Fruit fly (Drosophila melanogaster): ENCODE data around the gene nub.

Gene nub

dm6 chr2L:12546966-12547365 lies 40.5 kb upstream of the nub start:
- TF ChIP-seq CTCF (GFP tag; optimal IDR thresholded peaks at IDR 0.05) (peak; percentile 77), lilli (GFP tag; optimal IDR thresholded peaks at IDR 0.05) (no peak), Myb (GFP tag; optimal IDR thresholded peaks at IDR 0.05) (peak; percentile 20), CG3847 (GFP tag; IDR thresholded peaks at IDR 0.05) (no peak), pita (GFP tag; optimal IDR thresholded peaks at IDR 0.05) (peak; percentile 72), Bgb (GFP tag; IDR thresholded peaks at IDR 0.05; ENCODE audit: partially characterized antibody) (no peak), CG17385 (GFP tag; optimal IDR thresholded peaks at IDR 0.05) (no peak), CG13123 (GFP tag; optimal IDR thresholded peaks at IDR 0.05) (no peak), pan (optimal IDR thresholded peaks at IDR 0.05) (no peak), pan (GFP tag; optimal IDR thresholded peaks at IDR 0.05 in 1 of 2, IDR thresholded peaks at IDR 0.05 in 1 of 2) (no peak), CG7987 (GFP tag; optimal IDR thresholded peaks at IDR 0.05) (no peak)

- TF ChIP-seq CG2712 (tag; optimal IDR thresholded peaks at IDR 0.05) (peak; percentile 48), crol (GFP tag; IDR thresholded peaks at IDR 0.05) (no peak), Antp (GFP tag; optimal IDR thresholded peaks at IDR 0.05) (no peak), CG8388 (GFP tag; optimal IDR thresholded peaks at IDR 0.05) (peak; percentile 0), CG18599 (GFP tag; optimal IDR thresholded peaks at IDR 0.05) (peak; percentile 28), CG7839 (tag; optimal IDR thresholded peaks at IDR 0.05) (peak; percentile 24), CG15601 (tag; optimal IDR thresholded peaks at IDR 0.05) (peak; percentile 8), Blimp-1 (GFP tag; optimal IDR thresholded peaks at IDR 0.05) (peak; percentile 45), mam (GFP tag; optimal IDR thresholded peaks at IDR 0.05) (no peak), ase (GFP tag; IDR thresholded peaks at IDR 0.05) (no peak), psq (GFP tag; optimal IDR thresholded peaks at IDR 0.05) (no peak), CG34422 (GFP tag; IDR thresholded peaks at IDR 0.05) (no peak), abd-A (tag; optimal IDR thresholded peaks at IDR 0.05) (no peak), CG12071 (GFP tag; optimal IDR thresholded peaks at IDR 0.05) (no peak), ken (GFP tag; IDR thresholded peaks at IDR 0.05) (no peak), az2 (GFP tag; optimal IDR thresholded peaks at IDR 0.05) (peak; percentile 10), caup (GFP tag; optimal IDR thresholded peaks at IDR 0.05; ENCODE audit: severe bottlenecking) (no peak), CG2129 (GFP tag; IDR thresholded peaks at IDR 0.05; ENCODE audit: partially characterized antibody) (no peak), Oli (tag; optimal IDR thresholded peaks at IDR 0.05) (peak; percentile 49), wor (GFP tag; IDR thresholded peaks at IDR 0.05) (0 out of 2 replicates have a peak, but pooled peaks have one; percentile 21), CG6254 (GFP tag; optimal IDR thresholded peaks at IDR 0.05) (no peak), nerfin-1 (tag; optimal IDR thresholded peaks at IDR 0.05) (no peak), da (GFP tag; optimal IDR thresholded peaks at IDR 0.05) (no peak), phol (tag; optimal IDR thresholded peaks at IDR 0.05) (peak; percentile 24), pan (optimal IDR thresholded peaks at IDR 0.05) (no peak), pan (GFP tag; optimal IDR thresholded peaks at IDR 0.05 in 1 of 2, IDR thresholded peaks at IDR 0.05 in 1 of 2) (no peak), CG10321 (GFP tag; IDR thresholded peaks at IDR 0.05) (no peak), en (GFP tag; optimal IDR thresholded peaks at IDR 0.05) (no peak), CG9609 (GFP tag; optimal IDR thresholded peaks at IDR 0.05) (no peak), HLH54F (GFP tag; optimal IDR thresholded peaks at IDR 0.05) (no peak), D19B (GFP tag; optimal IDR thresholded peaks at IDR 0.05) (no peak), grau (tag; optimal IDR thresholded peaks at IDR 0.05) (peak; percentile 34), oc (tag; optimal IDR thresholded peaks at IDR 0.05) (no peak), sens-2 (GFP tag; IDR thresholded peaks at IDR 0.05) (no peak), yki (optimal IDR thresholded peaks at IDR 0.05) (no peak), trem (tag; optimal IDR thresholded peaks at IDR 0.05) (peak; percentile 1), CG6854 (GFP tag; optimal IDR thresholded peaks at IDR 0.05) (no peak), trh (GFP tag; optimal IDR thresholded peaks at IDR 0.05) (no peak), lola (GFP tag; optimal IDR thresholded peaks at IDR 0.05) (peak in 1 of 3 experiments; percentile 28), Meics (GFP tag; optimal IDR thresholded peaks at IDR 0.05) (no peak), CG17612 (GFP tag; IDR thresholded peaks at IDR 0.05) (no peak), ftz-f1 (GFP tag; optimal IDR thresholded peaks at IDR 0.05) (no peak)
Observed at dm6 chr2L:12548355-12548754, 39.1 kb upstream of the nub start.
